Fruit fly (Drosophila melanogaster): Measurements from ENCODE around the gene CG1090.

Gene CG1090

dm6 chr3R:4333964-4334363 is 25.7 kb upstream of the CG1090 start, which contains the start of gene CG9776 (continued):
- peak; percentile 63 for TF ChIP-seq CG4820 (GFP tag; optimal IDR thresholded peaks at IDR 0.05)
- peak; percentile 65 for TF ChIP-seq dmrt11E (tag; optimal IDR thresholded peaks at IDR 0.05)
- TF ChIP-seq CG31441 (GFP tag; IDR thresholded peaks at IDR 0.05) = no peak
- no peak for TF ChIP-seq esg (GFP tag; conservative IDR thresholded peaks at IDR 0.05)
- no peak for TF ChIP-seq Kr (GFP tag; optimal IDR thresholded peaks at IDR 0.05)
- TF ChIP-seq sr (GFP tag; IDR thresholded peaks at IDR 0.05) = no peak
- TF ChIP-seq CG12236 (GFP tag; optimal IDR thresholded peaks at IDR 0.05) = no peak
- peak; percentile 80 for TF ChIP-seq YL-1 (GFP tag; optimal IDR thresholded peaks at IDR 0.05)
- peak; percentile 85 for TF ChIP-seq D19A (tag; optimal IDR thresholded peaks at IDR 0.05)
- peak; percentile 62 for TF ChIP-seq CG13424 (tag; optimal IDR thresholded peaks at IDR 0.05)
- TF ChIP-seq CG32532 (GFP tag; IDR thresholded peaks at IDR 0.05) = peak; percentile 70
- TF ChIP-seq NC2β (GFP tag; optimal IDR thresholded peaks at IDR 0.05) = peak; percentile 67
- no peak for TF ChIP-seq CG6813 (GFP tag; optimal IDR thresholded peaks at IDR 0.05)
- TF ChIP-seq nerfin-1 (tag; optimal IDR thresholded peaks at IDR 0.05) = no peak
- peak; percentile 37 for TF ChIP-seq tx (GFP tag; optimal IDR thresholded peaks at IDR 0.05)
- TF ChIP-seq pros (GFP tag; optimal IDR thresholded peaks at IDR 0.05) = no peak
- TF ChIP-seq Hr3 (GFP tag; optimal IDR thresholded peaks at IDR 0.05) = peak; percentile 42
- TF ChIP-seq knrl (GFP tag; IDR thresholded peaks at IDR 0.05; ENCODE audit: partially characterized antibody) = peak; percentile 98
- peak; percentile 44 for TF ChIP-seq Mad (GFP tag; optimal IDR thresholded peaks at IDR 0.05)
- no peak for TF ChIP-seq CG8924 (tag; optimal IDR thresholded peaks at IDR 0.05)
- TF ChIP-seq CG17802 (tag; optimal IDR thresholded peaks at IDR 0.05) = peak; percentile 96
- peak; percentile 48 for TF ChIP-seq Dp (GFP tag; optimal IDR thresholded peaks at IDR 0.05)
- TF ChIP-seq ap (GFP tag; IDR thresholded peaks at IDR 0.05) = 0 out of 2 replicates have a peak, but pooled peaks have one; percentile 6
- no peak for TF ChIP-seq CG7928 (GFP tag; optimal IDR thresholded peaks at IDR 0.05)
- TF ChIP-seq gro (GFP tag; optimal IDR thresholded peaks at IDR 0.05) = peak; percentile 67
- TF ChIP-seq Hsf (GFP tag; optimal IDR thresholded peaks at IDR 0.05) = peak; percentile 66
- peak; percentile 71 for TF ChIP-seq shn (GFP tag; optimal IDR thresholded peaks at IDR 0.05)
- peak; percentile 34 for TF ChIP-seq da (GFP tag; optimal IDR thresholded peaks at IDR 0.05)
- peak; percentile 54; the same call in 1 of the 2 replicates for TF ChIP-seq ranshi (GFP tag; IDR thresholded peaks at IDR 0.05)
- no peak for TF ChIP-seq sima (GFP tag; optimal IDR thresholded peaks at IDR 0.05)
- TF ChIP-seq toy (GFP tag; IDR thresholded peaks at IDR 0.05) = no peak
- peak; percentile 45 for TF ChIP-seq wek (GFP tag; optimal IDR thresholded peaks at IDR 0.05)
- peak; percentile 89 for TF ChIP-seq Sry-δ (GFP tag; optimal IDR thresholded peaks at IDR 0.05)
- TF ChIP-seq CG14050 (GFP tag; IDR thresholded peaks at IDR 0.05) = no peak
- no peak for TF ChIP-seq CG7556 (GFP tag; optimal IDR thresholded peaks at IDR 0.05)
- no peak for TF ChIP-seq emc (GFP tag; optimal IDR thresholded peaks at IDR 0.05)
- TF ChIP-seq CG4404 (GFP tag; IDR thresholded peaks at IDR 0.05) = no peak
- peak; percentile 66 to 75 for TF ChIP-seq dpn (GFP tag; optimal IDR thresholded peaks at IDR 0.05)
- peak; percentile 85 for TF ChIP-seq CG2116 (GFP tag; optimal IDR thresholded peaks at IDR 0.05)
- TF ChIP-seq HLH4C (GFP tag; IDR thresholded peaks at IDR 0.05; ENCODE audit: partially characterized antibody) = peak; percentile 97
- peak; percentile 82 for TF ChIP-seq CG17829 (tag; optimal IDR thresholded peaks at IDR 0.05)
- TF ChIP-seq eyg (GFP tag; optimal IDR thresholded peaks at IDR 0.05) = peak; percentile 41
- no peak for TF ChIP-seq CG12219 (GFP tag; optimal IDR thresholded peaks at IDR 0.05)
- TF ChIP-seq sob (GFP tag; IDR thresholded peaks at IDR 0.05) = peak; percentile 72
- TF ChIP-seq sens (GFP tag) = peak; percentile 91
- TF ChIP-seq Dek (tag; optimal IDR thresholded peaks at IDR 0.05) = no peak
- no peak; the same call in 1 of the 2 replicates for TF ChIP-seq klu (GFP tag; IDR thresholded peaks at IDR 0.05)
- TF ChIP-seq CG2199 (GFP tag; IDR thresholded peaks at IDR 0.05) = peak; percentile 66; the same call in 1 of the 3 replicates
- TF ChIP-seq CG10959 (GFP tag; IDR thresholded peaks at IDR 0.05) = no peak
- peak; percentile 73 for TF ChIP-seq pho (GFP tag; optimal IDR thresholded peaks at IDR 0.05)
- peak; percentile 58; the same call in 2 of the 3 replicates for TF ChIP-seq Optix (GFP tag; IDR thresholded peaks at IDR 0.05)
- TF ChIP-seq stwl (tag; optimal IDR thresholded peaks at IDR 0.05) = peak; percentile 89

Measured in whole organism, embryonic.